Worm (Caenorhabditis elegans) whole organism, L4 larva: ENCODE results near the gene F41E6.5.

ENCODE experiments used
- F10B5.3 ChIP-seq: sonication (generic microtip); optimal IDR thresholded peaks from 2 replicates; lab custom pipeline; 2016; ENCODE audit warnings: mild to moderate bottlenecking, missing genetic modification characterization, missing compliant biosample characterization
- F26F4.8 ChIP-seq: fragments of 200-800 bp; sonication (Bioruptor generic); conservative IDR thresholded peaks from 2 replicates; pipeline ENCODE4 v1.3.6; 2022; ENCODE audit warnings: missing genetic modification characterization, missing compliant biosample characterization
- F49E8.2 ChIP-seq: sonication (generic microtip); optimal IDR thresholded peaks from 2 replicates; lab custom pipeline; 2016; ENCODE audit warnings: missing compliant biosample characterization, mild to moderate bottlenecking, missing genetic modification characterization, borderline replicate concordance
- T26A8.4 ChIP-seq: fragments of 200-800 bp; sonication (Bioruptor generic); IDR thresholded peaks from 2 replicates; pipeline ENCODE4 v1.3.6; 2022; ENCODE audit warnings: missing genetic modification characterization, missing compliant biosample characterization
- Y105C5A.15 ChIP-seq: fragments of 200-800 bp; sonication (Bioruptor generic); IDR thresholded peaks from 2 replicates; pipeline ENCODE4 v1.3.6; 2022; ENCODE audit warnings: missing genetic modification characterization, missing compliant biosample characterization
- Y5F2A.4 ChIP-seq: fragments of 200-800 bp; sonication (Bioruptor generic); optimal IDR thresholded peaks from 2 replicates; lab custom pipeline; 2018; ENCODE audit warnings: mild to moderate bottlenecking, missing genetic modification characterization, missing compliant biosample characterization
- aha-1 ChIP-seq: fragments of 150-350 bp; peaks from one replicate; lab custom pipeline; 2014; ENCODE audit warnings: missing biosample characterization, missing genetic modification characterization
- aly-2 ChIP-seq: sonication (generic microtip); optimal IDR thresholded peaks from 2 replicates; lab custom pipeline; 2018; ENCODE audit warnings: missing biosample characterization, missing genetic modification characterization
- ama-1 ChIP-seq: fragments of 150-350 bp; optimal IDR thresholded peaks from 2 replicates; lab custom pipeline; 2014; ENCODE audit warnings: inconsistent platforms, mixed read lengths
- ceh-28 ChIP-seq: fragments of 150-350 bp; optimal IDR thresholded peaks from 2 replicates; lab custom pipeline; 2014; ENCODE audit warnings: missing biosample characterization, missing genetic modification reagents, missing genetic modification characterization
- ceh-44 ChIP-seq: fragments of 200-800 bp; sonication (Bioruptor generic); IDR thresholded peaks from 2 replicates; pipeline ENCODE4 v1.3.6; 2022; ENCODE audit warnings: missing genetic modification reagents, missing genetic modification characterization, missing compliant biosample characterization
- ces-1 ChIP-seq: fragments of 150-350 bp; sonication (generic microtip); optimal IDR thresholded peaks from 4 replicates; lab custom pipeline; 2014; ENCODE audit warnings: missing biosample characterization, missing genetic modification reagents, missing genetic modification characterization
- daf-16 ChIP-seq, 3 experiments: sonication (generic microtip); optimal IDR thresholded peaks; 2 replicates each; lab custom pipeline; 2016 to 2017; ENCODE audit warnings: missing genetic modification characterization in 3 of 3, missing genetic modification reagents in 3 of 3, mild to moderate bottlenecking in 2 of 3, missing compliant biosample characterization in 2 of 3, missing biosample characterization in 1 of 3, moderate library complexity in 1 of 3
- daf-8 ChIP-seq: fragments of 200-800 bp; sonication (Bioruptor generic); IDR thresholded peaks from 2 replicates; pipeline ENCODE4 v1.3.6; 2022; ENCODE audit warnings: missing genetic modification characterization, missing compliant biosample characterization
- dmd-8 ChIP-seq: fragments of 200-800 bp; sonication (Bioruptor generic); IDR thresholded peaks from 2 replicates; pipeline ENCODE4 v1.3.6; 2022; ENCODE audit warnings: missing genetic modification characterization, missing compliant biosample characterization
- dmd-9 ChIP-seq: fragments of 200-800 bp; sonication (Bioruptor generic); IDR thresholded peaks from 2 replicates; pipeline ENCODE4 v1.3.6; 2022; ENCODE audit warnings: missing genetic modification reagents, missing genetic modification characterization, missing compliant biosample characterization
- duxl-1 ChIP-seq: sonication (generic microtip); optimal IDR thresholded peaks from 2 replicates; lab custom pipeline; 2016; ENCODE audit warnings: mild to moderate bottlenecking, missing genetic modification characterization, moderate library complexity, missing compliant biosample characterization; ENCODE audit not compliant: poor library complexity
- fkh-10 ChIP-seq: fragments of 150-350 bp; optimal IDR thresholded peaks from 2 replicates; lab custom pipeline; 2014; ENCODE audit warnings: missing biosample characterization, missing genetic modification reagents, missing genetic modification characterization
- fos-1 ChIP-seq: fragments of 150-350 bp; optimal IDR thresholded peaks from 2 replicates; lab custom pipeline; 2014; ENCODE audit warnings: missing biosample characterization, missing genetic modification characterization
- gei-8 ChIP-seq: fragments of 200-800 bp; sonication (Bioruptor generic); optimal IDR thresholded peaks from 2 replicates; lab custom pipeline; 2018; ENCODE audit warnings: mild to moderate bottlenecking, missing genetic modification characterization, missing compliant biosample characterization
- hlh-11 ChIP-seq: fragments of 200-800 bp; sonication (Bioruptor generic); optimal IDR thresholded peaks from 2 replicates; lab custom pipeline; 2018; ENCODE audit warnings: mild to moderate bottlenecking, missing genetic modification characterization, missing compliant biosample characterization
- hlh-30 ChIP-seq: sonication (generic microtip); optimal IDR thresholded peaks from 2 replicates; lab custom pipeline; 2017; ENCODE audit warnings: antibody characterized with exemption, mild to moderate bottlenecking, missing genetic modification characterization, missing compliant biosample characterization; ENCODE audit not compliant: insufficient read depth
- hmg-1.1 ChIP-seq: fragments of 200-800 bp; sonication (Bioruptor generic); IDR thresholded peaks from 2 replicates; pipeline ENCODE4 v1.3.6; 2022; ENCODE audit warnings: missing genetic modification reagents, missing genetic modification characterization, missing compliant biosample characterization
- lsy-2 ChIP-seq, 2 experiments: fragments of 150-350 bp in 1 of 2; sonication (generic microtip) in 1 of 2; optimal IDR thresholded peaks; 2 replicates each; lab custom pipeline; 2014 to 2017; ENCODE audit warnings: missing biosample characterization in 2 of 2, missing genetic modification characterization in 2 of 2
- nhr-10 ChIP-seq: fragments of 150-350 bp; optimal IDR thresholded peaks from 2 replicates; lab custom pipeline; 2014; ENCODE audit warnings: missing biosample characterization, missing genetic modification characterization
- nhr-11 ChIP-seq: fragments of 150-350 bp; optimal IDR thresholded peaks from 2 replicates; lab custom pipeline; 2014; ENCODE audit warnings: missing biosample characterization, missing genetic modification characterization
- nhr-28 ChIP-seq: fragments of 150-350 bp; optimal IDR thresholded peaks from 2 replicates; lab custom pipeline; 2014; ENCODE audit warnings: missing biosample characterization, missing genetic modification characterization
- nhr-42 ChIP-seq: fragments of 200-800 bp; sonication (Bioruptor generic); IDR thresholded peaks from 2 replicates; pipeline ENCODE4 v1.3.6; 2022; ENCODE audit warnings: missing genetic modification characterization, missing compliant biosample characterization
- nhr-6 ChIP-seq: fragments of 150-350 bp; optimal IDR thresholded peaks from 2 replicates; lab custom pipeline; 2014; ENCODE audit warnings: missing biosample characterization, missing genetic modification characterization
- pqm-1 ChIP-seq: sonication (generic microtip); optimal IDR thresholded peaks from 2 replicates; lab custom pipeline; 2017; ENCODE audit warnings: missing biosample characterization, missing genetic modification characterization
- rbr-2 ChIP-seq: sonication (generic microtip); optimal IDR thresholded peaks from 2 replicates; lab custom pipeline; 2016; ENCODE audit warnings: missing genotype, missing genetic modification characterization, missing compliant biosample characterization
- saeg-2 ChIP-seq: fragments of 200-800 bp; sonication (Bioruptor generic); IDR thresholded peaks from 2 replicates; pipeline ENCODE4 v1.3.6; 2022; ENCODE audit warnings: missing genetic modification reagents, missing genetic modification characterization, missing compliant biosample characterization
- set-16 ChIP-seq: fragments of 200-800 bp; sonication (Bioruptor generic); IDR thresholded peaks from 2 replicates; pipeline ENCODE4 v1.3.6; 2022; ENCODE audit warnings: missing genetic modification reagents, missing genetic modification characterization, missing compliant biosample characterization
- snpc-4 ChIP-seq: fragments of 150-350 bp; optimal IDR thresholded peaks from 2 replicates; lab custom pipeline; 2014; ENCODE audit warnings: missing biosample characterization, missing genetic modification characterization
- spr-3 ChIP-seq: fragments of 200-800 bp; sonication (Bioruptor generic); optimal IDR thresholded peaks from 2 replicates; lab custom pipeline; 2018; ENCODE audit warnings: mild to moderate bottlenecking, missing genetic modification characterization, missing compliant biosample characterization
- tag-97 ChIP-seq: fragments of 200-800 bp; sonication (Bioruptor generic); IDR thresholded peaks from 2 replicates; pipeline ENCODE4 v1.3.6; 2022; ENCODE audit warnings: missing genetic modification characterization, missing compliant biosample characterization
- unc-39 ChIP-seq: sonication (generic microtip); optimal IDR thresholded peaks from 2 replicates; lab custom pipeline; 2017; ENCODE audit warnings: missing biosample characterization, missing genetic modification characterization
- unc-62 ChIP-seq, 3 experiments: fragments of 150-350 bp in 1 of 3; sonication (generic microtip); optimal IDR thresholded peaks in 2 of 3; peaks in 1 of 3; 1 replicate in 1 of 3; 2 replicates in 2 of 3; lab custom pipeline; 2014 to 2017; ENCODE audit warnings: missing biosample characterization in 3 of 3, missing genetic modification characterization in 3 of 3, missing genetic modification reagents in 3 of 3, missing genotype in 1 of 3
- zag-1 ChIP-seq: fragments of 150-350 bp; optimal IDR thresholded peaks from 2 replicates; lab custom pipeline; 2014; ENCODE audit warnings: missing biosample characterization, missing genetic modification characterization
- zip-2 ChIP-seq: fragments of 150-350 bp; optimal IDR thresholded peaks from 2 replicates; lab custom pipeline; 2014; ENCODE audit warnings: missing biosample characterization, missing genetic modification characterization
- ztf-11 ChIP-seq: fragments of 150-350 bp; optimal IDR thresholded peaks from 2 replicates; lab custom pipeline; 2014; ENCODE audit warnings: missing biosample characterization, missing genetic modification characterization

F41E6.5 gene

DNA sequence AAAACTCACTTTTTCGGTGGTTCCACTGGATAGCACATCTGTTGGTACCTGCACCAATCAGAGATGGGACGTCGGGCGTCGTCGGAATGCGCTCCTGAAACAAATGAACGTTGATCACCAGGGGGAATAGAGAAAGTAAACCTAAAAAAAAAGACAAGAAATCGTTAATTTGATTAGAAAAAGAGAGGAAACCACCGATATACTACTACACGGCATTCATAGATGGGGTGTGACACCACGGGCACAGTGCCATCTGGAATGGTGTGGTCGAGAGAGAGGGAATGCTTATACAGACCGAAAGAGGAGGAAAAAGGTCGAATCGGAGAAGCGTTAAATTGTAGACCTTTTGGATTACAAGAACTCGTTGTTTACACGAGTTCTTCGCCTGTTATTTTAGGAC, 15.2 kb upstream of the F41E6.5 start, which contains the start of gene C10B5.3:
Gene C10B5.3, minus strand, starts transcription at position 101 of the 400 bp plus-strand sequence.
- TF ChIP-seq ceh-44 (GFP tag; lab: Robert Waterston, UW) (no peak), zip-2 (tag; lab: Kevin White, UChicago) (no peak), fos-1 (no peak), pqm-1 (tag; lab: Kevin White, UChicago) (no peak), ztf-11 (tag; lab: Kevin White, UChicago) (no peak), Y105C5A.15 (GFP tag; lab: Robert Waterston, UW) (0 out of 2 replicates have a peak, but pooled peaks have one; percentile 32), rbr-2 (tag; lab: Kevin White, UChicago) (no peak), ces-1 (no peak), T26A8.4 (GFP tag; lab: Robert Waterston, UW) (no peak), zag-1 (tag; lab: Kevin White, UChicago) (no peak), lsy-2 (tag; optimal IDR thresholded peaks at IDR 0.05; lab: Kevin White, UChicago) (no peak), daf-8 (GFP tag; lab: Robert Waterston, UW) (no peak), dmd-9 (GFP tag; lab: Robert Waterston, UW) (no peak), unc-62 (GFP tag; optimal IDR thresholded peaks at IDR 0.05 in 1 of 2; lab: Kevin White, UChicago) (peak in 1 of 2 experiments; percentile 72), unc-62 (tag; optimal IDR thresholded peaks at IDR 0.05; lab: Kevin White, UChicago) (no peak), F49E8.2 (tag; lab: Kevin White, UChicago) (no peak)

ce11 chrV:8592691-8593307, 10.5 kb upstream of the F41E6.5 start:
- TF ChIP-seq ama-1 (no peak), fos-1 (no peak), fkh-10 (GFP tag; lab: Kevin White, UChicago) (peak; percentile 57), nhr-10 (tag; lab: Kevin White, UChicago) (no peak)

- TF ChIP-seq aha-1 (tag; lab: Kevin White, UChicago) = peak; percentile 89
- TF ChIP-seq hmg-1.1 (GFP tag; lab: Robert Waterston, UW) = 0 out of 2 replicates have a peak, but pooled peaks have one; percentile 17
- TF ChIP-seq unc-62 (GFP tag; optimal IDR thresholded peaks at IDR 0.05 in 1 of 2; lab: Kevin White, UChicago) = peak in 1 of 2 experiments; percentile 77
- no peak for TF ChIP-seq unc-62 (tag; optimal IDR thresholded peaks at IDR 0.05; lab: Kevin White, UChicago)
- no peak for TF ChIP-seq Y5F2A.4 (GFP tag; lab: Kevin White, UChicago)
- peak; percentile 12 for TF ChIP-seq nhr-28 (tag; lab: Kevin White, UChicago)
- no peak for TF ChIP-seq unc-39 (tag; lab: Kevin White, UChicago)
- peak in 1 of 2 experiments; percentile 44 for TF ChIP-seq daf-16 (GFP tag; optimal IDR thresholded peaks at IDR 0.05; lab: Kevin White, UChicago)
- no peak for TF ChIP-seq daf-16 (tag; optimal IDR thresholded peaks at IDR 0.05; lab: Kevin White, UChicago)
- TF ChIP-seq lsy-2 (tag; optimal IDR thresholded peaks at IDR 0.05; lab: Kevin White, UChicago) = peak in 1 of 2 experiments; percentile 14
- peak; percentile 92 for TF ChIP-seq hlh-30 (tag; lab: Kevin White, UChicago)
- TF ChIP-seq hlh-11 = peak; percentile 70
- TF ChIP-seq nhr-11 (tag; lab: Kevin White, UChicago) = peak; percentile 68
- TF ChIP-seq spr-3 = no peak
- TF ChIP-seq, all 104 proteins: peak for 9
Measured at ce11 chrV:8594105-8594964, 8.9 kb upstream of the F41E6.5 start, which contains the start of gene tag-196. tag-196 (plus strand) TSS chrV:8594914.

- TF ChIP-seq nhr-42 (GFP tag; lab: Robert Waterston, UW) = no peak
- TF ChIP-seq duxl-1 (tag; lab: Kevin White, UChicago) = no peak
- TF ChIP-seq F10B5.3 (tag; lab: Kevin White, UChicago) = no peak
- TF ChIP-seq snpc-4 (tag; lab: Kevin White, UChicago) = no peak
- TF ChIP-seq tag-97 (GFP tag; lab: Robert Waterston, UW) = no peak
- TF ChIP-seq gei-8 = no peak
- no peak for TF ChIP-seq aha-1 (tag; lab: Kevin White, UChicago)
- TF ChIP-seq set-16 (GFP tag; lab: Robert Waterston, UW) = no peak
- TF ChIP-seq zag-1 (tag; lab: Kevin White, UChicago) = no peak
- TF ChIP-seq saeg-2 (GFP tag; lab: Robert Waterston, UW) = no peak
- TF ChIP-seq F26F4.8 (GFP tag; lab: Robert Waterston, UW) = no peak
- TF ChIP-seq ceh-28 (tag; lab: Kevin White, UChicago) = no peak
- TF ChIP-seq aly-2 (tag; lab: Kevin White, UChicago) = no peak
- TF ChIP-seq nhr-10 (tag; lab: Kevin White, UChicago) = no peak
- TF ChIP-seq dmd-8 (GFP tag; lab: Robert Waterston, UW) = no peak
- no peak for TF ChIP-seq nhr-6
Measured at ce11 chrV:8599192-8599591, 4.1 kb upstream of the F41E6.5 start, which contains the start of gene F41E6.7. F41E6.7 (minus strand) TSS chrV:8599292.
